Worm (Caenorhabditis elegans) whole organism, L2 larva: ENCODE results near the gene K08C7.1.

ENCODE experiments used
- ZK546.5 ChIP-seq: sonication (generic microtip); optimal IDR thresholded peaks from 2 replicates; lab custom pipeline; 2017; ENCODE audit warnings: missing biosample characterization, missing genetic modification characterization
- fos-1 ChIP-seq: fragments of 150-350 bp; optimal IDR thresholded peaks from 2 replicates; lab custom pipeline; 2014; ENCODE audit warnings: missing biosample characterization, missing genetic modification characterization
- nhr-11 ChIP-seq: fragments of 150-350 bp; optimal IDR thresholded peaks from 2 replicates; lab custom pipeline; 2014; ENCODE audit warnings: missing biosample characterization, missing genetic modification characterization
- nhr-12 ChIP-seq: fragments of 150-350 bp; optimal IDR thresholded peaks from 2 replicates; lab custom pipeline; 2014; ENCODE audit warnings: missing biosample characterization, missing genetic modification characterization
- nhr-23 ChIP-seq: fragments of 150-350 bp; optimal IDR thresholded peaks from 2 replicates; lab custom pipeline; 2014; ENCODE audit warnings: missing biosample characterization, missing genetic modification reagents, missing genetic modification characterization
- peb-1 ChIP-seq: fragments of 150-350 bp; optimal IDR thresholded peaks from 2 replicates; lab custom pipeline; 2014; ENCODE audit warnings: missing biosample characterization, missing genetic modification characterization
- snpc-4 ChIP-seq: fragments of 150-350 bp; optimal IDR thresholded peaks from 2 replicates; lab custom pipeline; 2014; ENCODE audit warnings: missing biosample characterization, missing genetic modification characterization
- unc-62 ChIP-seq: fragments of 150-350 bp; optimal IDR thresholded peaks from 2 replicates; lab custom pipeline; 2014; ENCODE audit warnings: missing biosample characterization, missing genetic modification reagents, missing genetic modification characterization
- ztf-1 ChIP-seq: fragments of 200-800 bp; sonication (Bioruptor generic); conservative IDR thresholded peaks from 2 replicates; pipeline ENCODE4 v1.3.6; 2022; ENCODE audit warnings: missing genetic modification characterization, missing compliant biosample characterization

DNA sequence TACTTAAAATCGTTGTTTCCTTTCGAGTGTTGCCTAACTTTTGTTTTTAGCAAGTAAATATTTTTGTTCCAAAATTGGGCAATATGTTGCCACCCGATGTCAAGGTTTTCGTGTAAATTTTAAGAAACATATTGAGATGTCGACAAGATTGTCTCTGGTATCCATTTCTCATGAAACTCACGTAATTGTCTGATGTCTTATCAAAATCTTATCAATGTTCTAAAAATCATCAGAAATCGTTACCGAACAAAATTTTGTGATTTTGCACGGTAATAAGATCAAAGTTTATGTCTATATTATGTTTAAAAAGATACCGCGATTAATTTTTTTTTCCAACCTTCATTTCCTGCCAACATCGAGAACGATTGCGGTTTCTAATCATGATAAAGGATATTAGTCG lies 42.4 kb downstream of the K08C7.1 start:
- TF ChIP-seq snpc-4 (no peak), nhr-11 (tag; lab: Kevin White, UChicago) (no peak), peb-1 (tag; lab: Kevin White, UChicago) (no peak), nhr-23 (no peak), fos-1 (tag; lab: Kevin White, UChicago) (no peak), ztf-1 (GFP tag; lab: Robert Waterston, UW) (no peak), nhr-12 (tag; lab: Kevin White, UChicago) (no peak), unc-62 (GFP tag; lab: Kevin White, UChicago) (no peak), ZK546.5 (tag; lab: Kevin White, UChicago) (no peak)
